Fruit fly (Drosophila melanogaster) S2 (cell line): ENCODE measurements around the gene Herc4.

Experiments
- CG8478 ChIP-seq: fragments of >200 bp; optimal IDR thresholded peaks from 2 replicates; lab custom pipeline; 2018
- CTCF ChIP-seq, 2 experiments: fragments of >200 bp; optimal IDR thresholded peaks; 2 replicates each; lab custom pipeline; 2018

DNA sequence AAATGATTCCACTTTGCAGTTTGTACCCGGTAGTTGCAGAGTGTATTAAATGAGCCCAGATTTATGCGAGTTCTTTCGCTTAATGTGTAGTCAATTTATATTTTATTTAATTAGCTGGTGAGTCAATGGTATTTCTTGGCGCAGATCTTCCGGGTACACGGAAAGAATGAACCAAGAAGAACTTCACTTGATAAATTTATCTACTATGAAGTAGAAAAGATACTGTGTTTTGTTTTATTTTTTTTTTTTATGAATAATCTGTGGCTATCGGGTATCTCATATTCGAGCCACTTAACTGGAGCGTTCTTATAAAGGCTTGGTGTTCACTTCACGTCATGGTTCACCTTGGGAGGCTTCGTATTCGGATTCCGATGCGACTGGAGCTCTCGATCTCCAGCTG lies 48.5 kb upstream of the Herc4 start:
- no peak for TF ChIP-seq CG8478 (lab: Kevin White, UChicago)
- no peak for TF ChIP-seq CTCF (optimal IDR thresholded peaks at IDR 0.05; lab: Kevin White, UChicago)
